Fruit fly (Drosophila melanogaster): ENCODE results near the gene Acer.

Acer gene

dm6 chr2L:8514748-8515147 lies 7.0 kb upstream of the Acer start, which contains the start of the genes CG13097 and PIG-U (continued):
- TF ChIP-seq CG18599 (GFP tag; optimal IDR thresholded peaks at IDR 0.05) (no peak), bcd (GFP tag; optimal IDR thresholded peaks at IDR 0.05) (no peak), wek (GFP tag; optimal IDR thresholded peaks at IDR 0.05) (no peak), lmd (GFP tag; IDR thresholded peaks at IDR 0.05) (peak; percentile 72), az2 (GFP tag; optimal IDR thresholded peaks at IDR 0.05) (peak; percentile 84), Ada2b (GFP tag; IDR thresholded peaks at IDR 0.05) (peak; percentile 82), CG15269 (tag; optimal IDR thresholded peaks at IDR 0.05) (no peak), CG6683 (GFP tag; optimal IDR thresholded peaks at IDR 0.05) (peak; percentile 65), CG4404 (GFP tag; IDR thresholded peaks at IDR 0.05) (peak; percentile 68), CG9727 (GFP tag; optimal IDR thresholded peaks at IDR 0.05) (peak; percentile 77), NK7.1 (GFP tag; optimal IDR thresholded peaks at IDR 0.05) (peak; percentile 52), Mad (GFP tag; optimal IDR thresholded peaks at IDR 0.05) (peak; percentile 91), CG15011 (GFP tag; optimal IDR thresholded peaks at IDR 0.05) (no peak), Gsc (GFP tag; IDR thresholded peaks at IDR 0.05) (no peak), pita (GFP tag; optimal IDR thresholded peaks at IDR 0.05) (no peak), Fer1 (GFP tag; optimal IDR thresholded peaks at IDR 0.05) (peak; percentile 84), phol (tag; optimal IDR thresholded peaks at IDR 0.05) (peak; percentile 79), peb (GFP tag; IDR thresholded peaks at IDR 0.05) (peak; percentile 18; the same call in 1 of the 2 replicates), Hr78 (GFP tag; optimal IDR thresholded peaks at IDR 0.05) (no peak), hth (optimal IDR thresholded peaks at IDR 0.05) (no peak), caup (GFP tag; optimal IDR thresholded peaks at IDR 0.05; ENCODE audit: severe bottlenecking) (peak; percentile 72), CG34422 (GFP tag; IDR thresholded peaks at IDR 0.05) (peak; percentile 75), oc (tag; optimal IDR thresholded peaks at IDR 0.05) (no peak), cato (GFP tag; optimal IDR thresholded peaks at IDR 0.05; ENCODE audit: borderline replicate concordance) (peak; percentile 69), CG17568 (GFP tag; optimal IDR thresholded peaks at IDR 0.05) (no peak), mirr (GFP tag; optimal IDR thresholded peaks at IDR 0.05) (peak; percentile 23), p53 (GFP tag; optimal IDR thresholded peaks at IDR 0.05) (peak; percentile 6), Dip3 (GFP tag; optimal IDR thresholded peaks at IDR 0.05) (peak; percentile 84), Abd-B (GFP tag; optimal IDR thresholded peaks at IDR 0.05) (peak; percentile 64), CG15514 (GFP tag; optimal IDR thresholded peaks at IDR 0.05) (peak; percentile 87), CG10979 (tag; optimal IDR thresholded peaks at IDR 0.05) (peak; percentile 72), CG42726 (GFP tag; IDR thresholded peaks at IDR 0.05; ENCODE audit: partially characterized antibody) (peak; percentile 71; the same call in 1 of the 2 replicates), CG1603 (tag; optimal IDR thresholded peaks at IDR 0.05) (peak; percentile 18), CG4730 (GFP tag; IDR thresholded peaks at IDR 0.05) (peak; percentile 58), YL-1 (GFP tag; optimal IDR thresholded peaks at IDR 0.05) (peak; percentile 70), bsh (GFP tag; optimal IDR thresholded peaks at IDR 0.05) (peak in 1 of 2 experiments; percentile 79), Lhr (GFP tag; optimal IDR thresholded peaks at IDR 0.05) (peak; percentile 62), CG5953 (GFP tag; IDR thresholded peaks at IDR 0.05) (peak; percentile 45; the same call in 1 of the 2 replicates), CG16779 (GFP tag; IDR thresholded peaks at IDR 0.05) (no peak), schlank (tag; optimal IDR thresholded peaks at IDR 0.05) (peak; percentile 50), CG33213 (GFP tag; optimal IDR thresholded peaks at IDR 0.05) (peak; percentile 78), maf-S (GFP tag; optimal IDR thresholded peaks at IDR 0.05) (peak; percentile 71), CG1792 (GFP tag; optimal IDR thresholded peaks at IDR 0.05) (peak; percentile 55), CG1024 (GFP tag; IDR thresholded peaks at IDR 0.05) (peak; percentile 50; the same call in 1 of the 2 replicates), Lpt (GFP tag; optimal IDR thresholded peaks at IDR 0.05) (no peak), CG1529 (GFP tag; optimal IDR thresholded peaks at IDR 0.05) (peak; percentile 46), CG17829 (tag; optimal IDR thresholded peaks at IDR 0.05) (peak; percentile 90), fd64A (GFP tag; optimal IDR thresholded peaks at IDR 0.05) (peak; percentile 31), CG10654 (GFP tag; optimal IDR thresholded peaks at IDR 0.05) (peak; percentile 79), CG3163 (GFP tag; optimal IDR thresholded peaks at IDR 0.05) (peak; percentile 36)
